Worm (Caenorhabditis elegans): ENCODE results near the gene his-60.

DNA sequence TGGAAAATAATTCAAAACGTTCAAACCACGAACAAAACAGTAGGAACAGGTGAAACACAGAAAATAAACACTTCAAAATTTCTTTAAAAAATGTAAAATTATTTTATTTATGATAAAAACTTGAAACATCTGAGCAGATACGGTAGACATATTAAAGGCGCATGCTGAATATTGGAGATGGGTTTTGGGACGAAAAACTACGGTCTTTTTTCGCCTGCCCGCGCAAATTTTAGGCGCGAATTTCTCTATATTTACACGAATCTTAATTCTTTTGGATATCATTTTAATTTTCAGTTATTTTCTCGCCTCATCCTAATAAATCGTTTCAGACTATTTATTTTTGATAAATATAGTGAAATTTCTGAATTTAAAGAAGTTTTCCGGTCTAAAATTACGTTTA is 10.1 kb downstream of the his-60 start:
- no peak for TF ChIP-seq nhr-77 (tag; optimal IDR thresholded peaks at IDR 0.05)
- no peak for TF ChIP-seq nhr-25 (tag; optimal IDR thresholded peaks at IDR 0.05)
- no peak for TF ChIP-seq mdl-1 (tag; optimal IDR thresholded peaks at IDR 0.05)
- no peak for TF ChIP-seq fkh-10 (GFP tag; optimal IDR thresholded peaks at IDR 0.05)
- no peak for TF ChIP-seq ZK546.5 (tag; optimal IDR thresholded peaks at IDR 0.05)
- TF ChIP-seq unc-62 (GFP tag; optimal IDR thresholded peaks at IDR 0.05): no peak
- TF ChIP-seq nhr-237 (tag; optimal IDR thresholded peaks at IDR 0.05): no peak
- no peak for TF ChIP-seq lin-39 (tag; optimal IDR thresholded peaks at IDR 0.05)
- no peak for TF ChIP-seq ztf-4 (tag; optimal IDR thresholded peaks at IDR 0.05)
- no peak for TF ChIP-seq jun-1 (tag; optimal IDR thresholded peaks at IDR 0.05)
- TF ChIP-seq fos-1 (tag; optimal IDR thresholded peaks at IDR 0.05): no peak
- TF ChIP-seq pqm-1 (tag; optimal IDR thresholded peaks at IDR 0.05): no peak

Measured in whole organism, L3 larva.